Worm (Caenorhabditis elegans): ENCODE results near the gene rga-8.

Gene rga-8

ce11 chrX:5249603-5250002 lies 30.0 kb downstream of the rga-8 start, which contains the start of gene Y34B4A.10:
TSS of gene Y34B4A.10 (plus strand) at chrX:5249903.
- TF ChIP-seq ets-5 (GFP tag; IDR thresholded peaks at IDR 0.05), result no peak
- no peak for TF ChIP-seq nhr-77 (tag; optimal IDR thresholded peaks at IDR 0.05)
- no peak for TF ChIP-seq Y116A8C.19 (tag; optimal IDR thresholded peaks at IDR 0.05; ENCODE audit: borderline replicate concordance)
- TF ChIP-seq blmp-1 (tag; optimal IDR thresholded peaks at IDR 0.05), result peak; percentile 29

- TF ChIP-seq C16A3.4 (tag; optimal IDR thresholded peaks at IDR 0.05) (no peak), ceh-63 (GFP tag; optimal IDR thresholded peaks at IDR 0.05) (no peak), swsn-7 (tag; optimal IDR thresholded peaks at IDR 0.05) (no peak), sox-4 (tag; optimal IDR thresholded peaks at IDR 0.05) (no peak), lin-15B (tag; optimal IDR thresholded peaks at IDR 0.05) (no peak), fkh-4 (tag; optimal IDR thresholded peaks at IDR 0.05; ENCODE audit: borderline replicate concordance) (no peak), isw-1 (GFP tag; IDR thresholded peaks at IDR 0.05) (no peak)
Measured at ce11 chrX:5248754-5249153, 30.8 kb downstream of the rga-8 start.

ce11 chrX:5244041-5244440 lies 35.5 kb downstream of the rga-8 start, which contains the start of gene Y34B4A.7:
TSS of gene Y34B4A.7 (plus strand) at chrX:5244337.
- TF ChIP-seq grh-1 (GFP tag; IDR thresholded peaks at IDR 0.05), result peak; percentile 49
- peak; percentile 41 for TF ChIP-seq fkh-8 (tag; optimal IDR thresholded peaks at IDR 0.05)
- peak; percentile 83 for TF ChIP-seq mep-1 (tag; optimal IDR thresholded peaks at IDR 0.05)
- peak; percentile 65 for TF ChIP-seq unc-86 (tag; optimal IDR thresholded peaks at IDR 0.05)
- TF ChIP-seq unc-98 (GFP tag; IDR thresholded peaks at IDR 0.05), result no peak
- TF ChIP-seq vab-15 (tag; optimal IDR thresholded peaks at IDR 0.05), result no peak
- TF ChIP-seq ceh-88 (GFP tag; IDR thresholded peaks at IDR 0.05), result no peak
- no peak for TF ChIP-seq nhr-28 (tag; optimal IDR thresholded peaks at IDR 0.05)
- TF ChIP-seq ztf-11 (tag; optimal IDR thresholded peaks at IDR 0.05), result peak in 1 of 2 experiments; percentile 53
- peak; percentile 27 for TF ChIP-seq unc-130 (tag; optimal IDR thresholded peaks at IDR 0.05)
- TF ChIP-seq zip-4 (GFP tag; optimal IDR thresholded peaks at IDR 0.05), result no peak
- TF ChIP-seq mdl-1 (tag; optimal IDR thresholded peaks at IDR 0.05), result no peak
- TF ChIP-seq isw-1 (GFP tag; IDR thresholded peaks at IDR 0.05), result no peak
- TF ChIP-seq nhr-76 (tag; optimal IDR thresholded peaks at IDR 0.05), result no peak
- TF ChIP-seq lin-14 (GFP tag; optimal IDR thresholded peaks at IDR 0.05), result peak; percentile 92
- peak; percentile 43 for TF ChIP-seq skn-1 (tag; optimal IDR thresholded peaks at IDR 0.05)
- TF ChIP-seq rnt-1 (tag; optimal IDR thresholded peaks at IDR 0.05), result peak; percentile 72
- TF ChIP-seq snpc-4 (tag; optimal IDR thresholded peaks at IDR 0.05), result peak; percentile 45
- peak; percentile 82 for TF ChIP-seq nhr-20 (tag; optimal IDR thresholded peaks at IDR 0.05)
- TF ChIP-seq F16B12.6 (tag; optimal IDR thresholded peaks at IDR 0.05), result peak; percentile 32
- TF ChIP-seq nhr-85 (tag), result peak; percentile 89
- peak; percentile 51 for TF ChIP-seq lin-13 (GFP tag; optimal IDR thresholded peaks at IDR 0.05)
- peak; percentile 5 for TF ChIP-seq jun-1 (tag; optimal IDR thresholded peaks at IDR 0.05)
- peak; percentile 16 for TF ChIP-seq nhr-11 (tag; optimal IDR thresholded peaks at IDR 0.05)
- TF ChIP-seq pax-3 (tag; optimal IDR thresholded peaks at IDR 0.05), result no peak
- no peak for TF ChIP-seq mab-9 (GFP tag; IDR thresholded peaks at IDR 0.05)
- TF ChIP-seq nhr-71 (tag; optimal IDR thresholded peaks at IDR 0.05), result peak; percentile 82
- no peak for TF ChIP-seq nhr-237 (tag; optimal IDR thresholded peaks at IDR 0.05)
- no peak for TF ChIP-seq sox-4 (tag; optimal IDR thresholded peaks at IDR 0.05)
- TF ChIP-seq swsn-7 (tag; optimal IDR thresholded peaks at IDR 0.05), result peak; percentile 81
- TF ChIP-seq hlh-17 (GFP tag; optimal IDR thresholded peaks at IDR 0.05; ENCODE audit: borderline replicate concordance), result no peak
- TF ChIP-seq lir-3 (tag; optimal IDR thresholded peaks at IDR 0.05; ENCODE audit: poor library complexity), result no peak
- peak; percentile 75 for TF ChIP-seq nhr-19 (GFP tag; conservative IDR thresholded peaks at IDR 0.05)
- no peak for TF ChIP-seq ces-1 (GFP tag; optimal IDR thresholded peaks at IDR 0.05)
- no peak for TF ChIP-seq nhr-84 (tag; optimal IDR thresholded peaks at IDR 0.05)
- no peak for TF ChIP-seq alr-1 (tag; optimal IDR thresholded peaks at IDR 0.05; ENCODE audit: borderline replicate concordance)
- TF ChIP-seq ztf-4 (tag; optimal IDR thresholded peaks at IDR 0.05), result peak; percentile 24
- TF ChIP-seq ceh-8 (GFP tag; optimal IDR thresholded peaks at IDR 0.05), result peak; percentile 42
- no peak for TF ChIP-seq nhr-77 (tag; optimal IDR thresholded peaks at IDR 0.05)
- no peak for TF ChIP-seq nhr-12 (tag; optimal IDR thresholded peaks at IDR 0.05)
- peak; percentile 74 for TF ChIP-seq tbx-2 (tag; optimal IDR thresholded peaks at IDR 0.05)
- TF ChIP-seq ceh-82 (tag; optimal IDR thresholded peaks at IDR 0.05), result peak; percentile 55 to 70 (median 68)
